Fruit fly (Drosophila melanogaster): ENCODE data around the gene CG9988.

The CG9988 gene

dm6 chr3R:28600144-28600792 is 35.9 kb upstream of the CG9988 start (continued):
- TF ChIP-seq CG12942 (GFP tag; optimal IDR thresholded peaks at IDR 0.05) (no peak), Bteb2 (GFP tag; optimal IDR thresholded peaks at IDR 0.05) (no peak), CG4282 (GFP tag; optimal IDR thresholded peaks at IDR 0.05) (no peak), h (optimal IDR thresholded peaks at IDR 0.05) (no peak), Scr (GFP tag; IDR thresholded peaks at IDR 0.05; ENCODE audit: partially characterized antibody) (peak; percentile 41; the same call in 1 of the 2 replicates), CG5180 (GFP tag; optimal IDR thresholded peaks at IDR 0.05) (no peak), Bgb (GFP tag; IDR thresholded peaks at IDR 0.05; ENCODE audit: partially characterized antibody) (peak; percentile 62; the same call in 1 of the 2 replicates), CG9797 (GFP tag; optimal IDR thresholded peaks at IDR 0.05) (peak; percentile 76), vvl (GFP tag; IDR thresholded peaks at IDR 0.05) (peak; percentile 11), Sry-δ (GFP tag; optimal IDR thresholded peaks at IDR 0.05) (peak; percentile 68), Max (GFP tag; optimal IDR thresholded peaks at IDR 0.05) (peak; percentile 50), CG3838 (GFP tag; optimal IDR thresholded peaks at IDR 0.05) (no peak), CG34224 (GFP tag; IDR thresholded peaks at IDR 0.05; ENCODE audit: partially characterized antibody) (peak; percentile 34; the same call in 2 of the 3 replicates), CG1233 (GFP tag; optimal IDR thresholded peaks at IDR 0.05) (no peak), grn (GFP tag; optimal IDR thresholded peaks at IDR 0.05) (peak; percentile 13), Dbx (GFP tag; IDR thresholded peaks at IDR 0.05) (0 out of 3 replicates have a peak, but pooled peaks have one; percentile 25), CG3726 (GFP tag; IDR thresholded peaks at IDR 0.05) (no peak), Ada2b (GFP tag; IDR thresholded peaks at IDR 0.05) (no peak), Ets97D (GFP tag; optimal IDR thresholded peaks at IDR 0.05) (peak; percentile 87), CG4360 (GFP tag; IDR thresholded peaks at IDR 0.05) (no peak), HmgZ (tag; optimal IDR thresholded peaks at IDR 0.05) (peak; percentile 27), CG10321 (GFP tag; IDR thresholded peaks at IDR 0.05) (0 out of 2 replicates have a peak, but pooled peaks have one; percentile 12), CG4617 (GFP tag; optimal IDR thresholded peaks at IDR 0.05; ENCODE audit: borderline replicate concordance) (peak; percentile 13), bab2 (GFP tag; optimal IDR thresholded peaks at IDR 0.05) (no peak), Adf1 (GFP tag; IDR thresholded peaks at IDR 0.05) (no peak), mld (GFP tag; IDR thresholded peaks at IDR 0.05; ENCODE audit: partially characterized antibody) (no peak), CG18764 (GFP tag; optimal IDR thresholded peaks at IDR 0.05) (peak; percentile 18), CG11696 (GFP tag; IDR thresholded peaks at IDR 0.05) (no peak), insv (GFP tag; optimal IDR thresholded peaks at IDR 0.05) (peak in 1 of 2 experiments; percentile 2), Optix (GFP tag; IDR thresholded peaks at IDR 0.05) (no peak), sd (tag; optimal IDR thresholded peaks at IDR 0.05) (no peak), Ravus (GFP tag; IDR thresholded peaks at IDR 0.05) (no peak), B-H2 (GFP tag; optimal IDR thresholded peaks at IDR 0.05) (peak; percentile 30), HLH4C (GFP tag; IDR thresholded peaks at IDR 0.05; ENCODE audit: partially characterized antibody) (peak; percentile 60; the same call in 2 of the 3 replicates), Fer3 (tag; optimal IDR thresholded peaks at IDR 0.05) (no peak), pfk (GFP tag; optimal IDR thresholded peaks at IDR 0.05) (peak; percentile 68), twi (tag; optimal IDR thresholded peaks at IDR 0.05) (peak; percentile 90), CG6791 (GFP tag; IDR thresholded peaks at IDR 0.05; ENCODE audit: partially characterized antibody) (peak; percentile 76), unc-4 (GFP tag; IDR thresholded peaks at IDR 0.05; ENCODE audit: partially characterized antibody) (peak; percentile 33; the same call in 1 of the 2 replicates), CTCF (GFP tag; optimal IDR thresholded peaks at IDR 0.05) (no peak), Nf-YC (tag; optimal IDR thresholded peaks at IDR 0.05) (peak; percentile 12), CG13894 (tag; optimal IDR thresholded peaks at IDR 0.05) (peak; percentile 40), Bdp1 (GFP tag; optimal IDR thresholded peaks at IDR 0.05) (no peak), CG2712 (tag; optimal IDR thresholded peaks at IDR 0.05) (peak; percentile 24), MBD-R2 (GFP tag; IDR thresholded peaks at IDR 0.05) (peak; percentile 14; the same call in 1 of the 2 replicates), CG11723 (GFP tag; optimal IDR thresholded peaks at IDR 0.05) (no peak), Sox102F (GFP tag; optimal IDR thresholded peaks at IDR 0.05) (no peak), CG13287 (GFP tag; IDR thresholded peaks at IDR 0.05; ENCODE audit: partially characterized antibody) (peak; percentile 52), CG10431 (GFP tag; optimal IDR thresholded peaks at IDR 0.05) (peak; percentile 5), chm (GFP tag; IDR thresholded peaks at IDR 0.05) (peak; percentile 60)

Measured in whole organism, embryonic.